Worm (Caenorhabditis elegans): ENCODE measurements around the gene F28A10.5.

Gene F28A10.5

DNA sequence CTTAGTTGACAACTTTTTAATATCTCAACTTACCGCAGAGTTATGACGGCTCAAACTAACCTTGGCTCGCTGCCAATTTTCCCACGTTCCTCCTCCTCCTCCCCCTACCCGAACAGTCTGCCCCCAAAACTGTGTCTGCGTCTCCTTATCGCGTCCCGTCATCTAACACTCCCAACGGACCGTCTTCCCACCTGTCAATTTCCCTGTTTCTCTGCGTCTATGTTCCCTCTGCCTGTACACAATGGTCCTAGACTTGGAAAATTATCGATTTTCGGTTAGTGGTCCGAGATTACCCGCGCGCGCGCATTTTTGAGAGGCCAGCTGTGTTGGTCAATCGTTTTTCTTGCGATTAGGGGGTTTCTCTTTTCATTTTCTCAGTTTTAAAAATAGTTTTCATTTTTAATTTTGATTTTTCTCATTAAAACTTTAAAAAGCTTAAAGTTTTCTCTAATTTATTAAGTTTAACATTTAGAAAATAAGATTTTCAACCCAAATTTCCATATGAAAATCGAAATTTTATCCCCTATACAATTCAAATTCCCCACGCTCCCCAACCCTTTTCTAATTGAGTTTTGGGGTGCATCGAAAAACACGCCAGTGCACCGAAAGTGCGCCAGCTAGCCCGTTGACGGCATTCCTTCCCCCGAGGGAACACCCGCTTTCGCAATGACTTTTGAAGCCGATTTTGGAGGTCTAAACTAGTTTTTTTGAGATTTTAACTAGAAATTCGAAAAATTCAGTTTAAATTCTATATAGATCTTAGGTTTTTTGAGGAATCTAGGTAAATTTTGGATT lies 22.7 kb upstream of the F28A10.5 start, which contains the start of gene alg-2 (continued):
- TF ChIP-seq C17E4.6 (GFP tag; IDR thresholded peaks at IDR 0.05) = no peak
- no peak for TF ChIP-seq mxl-1 (tag; optimal IDR thresholded peaks at IDR 0.05)
- TF ChIP-seq die-1 (tag; optimal IDR thresholded peaks at IDR 0.05) = peak; percentile 22
- no peak for TF ChIP-seq sdz-38 (tag; optimal IDR thresholded peaks at IDR 0.05)
- TF ChIP-seq dox-1 (GFP tag; IDR thresholded peaks at IDR 0.05) = peak; percentile 36; the same call in 1 of the 2 replicates
- TF ChIP-seq lin-40 (tag; optimal IDR thresholded peaks at IDR 0.05) = no peak
- TF ChIP-seq lin-26 (GFP tag; IDR thresholded peaks at IDR 0.05) = no peak
- no peak for TF ChIP-seq athp-1 (tag; optimal IDR thresholded peaks at IDR 0.05)
- no peak for TF ChIP-seq bed-1 (GFP tag; IDR thresholded peaks at IDR 0.05)
- TF ChIP-seq Y67H2A.10 (GFP tag; conservative IDR thresholded peaks at IDR 0.05) = no peak
- no peak for TF ChIP-seq akir-1 (GFP tag; optimal IDR thresholded peaks at IDR 0.05)
- TF ChIP-seq F23B12.7 (tag; optimal IDR thresholded peaks at IDR 0.05; ENCODE audit: insufficient read depth) = peak; percentile 20
- TF ChIP-seq unc-62 (GFP tag; optimal IDR thresholded peaks at IDR 0.05) = no peak
- peak; percentile 77 for TF ChIP-seq efl-1 (GFP tag; optimal IDR thresholded peaks at IDR 0.05)
- TF ChIP-seq zfh-2 (GFP tag; conservative IDR thresholded peaks at IDR 0.05) = no peak; the same call in 1 of the 2 replicates
- no peak for TF ChIP-seq tlf-1 (GFP tag; optimal IDR thresholded peaks at IDR 0.05)
- TF ChIP-seq Y53F4B.3 (GFP tag; IDR thresholded peaks at IDR 0.05) = no peak
- TF ChIP-seq sptf-2 (GFP tag; optimal IDR thresholded peaks at IDR 0.05) = no peak
- peak; percentile 11 for TF ChIP-seq lsl-1 (GFP tag; optimal IDR thresholded peaks at IDR 0.05)
- TF ChIP-seq atf-7 (tag; optimal IDR thresholded peaks at IDR 0.05) = no peak
- no peak for TF ChIP-seq egl-18 (GFP tag; IDR thresholded peaks at IDR 0.05)
- TF ChIP-seq lsy-27 (tag; optimal IDR thresholded peaks at IDR 0.05; ENCODE audit: borderline replicate concordance, insufficient read depth) = no peak
- TF ChIP-seq rcor-1 (GFP tag; IDR thresholded peaks at IDR 0.05) = no peak
- TF ChIP-seq aptf-3 (GFP tag; IDR thresholded peaks at IDR 0.05) = 0 out of 2 replicates have a peak, but pooled peaks have one; percentile 10
- TF ChIP-seq zim-3 (tag; optimal IDR thresholded peaks at IDR 0.05) = no peak
- peak; percentile 46; the same call in 1 of the 2 replicates for TF ChIP-seq B0336.3 (GFP tag; IDR thresholded peaks at IDR 0.05)
- no peak for TF ChIP-seq nhr-27 (tag; optimal IDR thresholded peaks at IDR 0.05)
- no peak for TF ChIP-seq F33H1.4 (GFP tag; IDR thresholded peaks at IDR 0.05)
- TF ChIP-seq pbrm-1 (GFP tag; IDR thresholded peaks at IDR 0.05) = no peak
- no peak for TF ChIP-seq nfyb-1 (GFP tag; IDR thresholded peaks at IDR 0.05)

DNA sequence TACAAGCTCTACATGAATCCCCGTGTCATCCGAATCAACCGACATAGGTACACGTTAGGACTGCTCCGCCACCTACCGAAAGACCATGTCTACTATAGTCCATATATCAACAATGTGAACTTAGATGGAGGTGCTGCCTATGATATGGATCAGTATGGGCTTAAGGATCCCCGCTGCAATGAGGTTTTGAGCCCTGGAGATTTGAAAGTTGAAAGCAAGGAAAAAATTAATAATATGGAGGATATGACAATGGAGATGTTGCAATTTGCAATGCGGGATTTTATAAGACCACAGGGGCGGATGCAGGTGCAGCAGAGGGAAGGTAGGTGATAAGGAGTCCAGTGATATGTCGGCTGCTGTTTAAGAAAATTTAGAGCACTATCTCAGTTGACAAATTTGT lies 18.8 kb upstream of the F28A10.5 start:
- TF ChIP-seq die-1 (tag; optimal IDR thresholded peaks at IDR 0.05) (no peak), akir-1 (GFP tag; optimal IDR thresholded peaks at IDR 0.05) (no peak), unc-130 (GFP tag; optimal IDR thresholded peaks at IDR 0.05) (no peak), hmg-1.2 (GFP tag; IDR thresholded peaks at IDR 0.05) (no peak), B0261.1 (tag; optimal IDR thresholded peaks at IDR 0.05) (no peak), aptf-2 (GFP tag; conservative IDR thresholded peaks at IDR 0.05) (no peak), nhr-27 (tag; optimal IDR thresholded peaks at IDR 0.05) (no peak), D2030.7 (GFP tag; IDR thresholded peaks at IDR 0.05) (no peak), ama-1 (optimal IDR thresholded peaks at IDR 0.05) (no peak), ama-1 (GFP tag; optimal IDR thresholded peaks at IDR 0.05) (no peak), attf-5 (GFP tag; optimal IDR thresholded peaks at IDR 0.05) (no peak), madf-8 (GFP tag; conservative IDR thresholded peaks at IDR 0.05) (no peak), nhr-179 (tag; optimal IDR thresholded peaks at IDR 0.05) (no peak), ceh-58 (GFP tag; IDR thresholded peaks at IDR 0.05) (no peak), ceh-27 (GFP tag; optimal IDR thresholded peaks at IDR 0.05) (no peak), repo-1 (tag; optimal IDR thresholded peaks at IDR 0.05) (no peak), let-526 (GFP tag; IDR thresholded peaks at IDR 0.05) (no peak), lsl-1 (GFP tag; optimal IDR thresholded peaks at IDR 0.05) (no peak)
